Fruit fly (Drosophila melanogaster): ENCODE results near the gene RpL27.

The RpL27 gene

DNA sequence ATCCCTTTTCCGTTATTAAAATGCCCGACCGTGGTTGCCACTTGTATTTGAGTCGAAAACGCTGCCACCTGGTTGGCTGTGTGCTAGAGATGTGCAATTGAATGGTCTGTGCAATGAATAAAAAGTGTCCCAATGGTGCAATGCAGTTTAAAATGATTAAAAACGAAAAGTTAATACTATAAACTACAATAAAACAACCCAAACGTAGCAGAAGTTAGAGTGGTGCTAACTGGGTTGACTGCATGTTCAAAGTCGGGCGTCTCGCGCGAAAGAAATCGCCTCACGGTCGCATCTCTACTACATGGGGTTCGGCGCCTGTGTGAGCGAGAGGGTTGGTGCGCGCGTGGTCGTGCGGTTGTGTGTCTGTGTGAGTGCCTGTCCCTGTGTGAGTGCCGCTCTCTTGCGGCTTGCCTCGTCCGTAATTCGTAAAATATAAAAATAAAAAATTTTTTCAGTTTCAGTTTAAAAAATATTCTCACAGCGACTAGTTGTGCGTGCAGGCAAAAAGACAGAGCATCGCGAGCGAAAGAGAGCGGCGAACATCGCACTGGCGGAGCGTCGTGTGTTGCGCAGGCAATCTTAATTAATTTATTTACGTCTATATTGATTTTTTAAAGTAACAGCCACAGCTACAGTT, 37.9 kb downstream of the RpL27 start (continued):
- TF ChIP-seq CG2712 (tag; optimal IDR thresholded peaks at IDR 0.05) (peak; percentile 92), ewg (GFP tag; optimal IDR thresholded peaks at IDR 0.05) (peak; percentile 95), ab (GFP tag; optimal IDR thresholded peaks at IDR 0.05) (peak; percentile 72), CG9437 (GFP tag; optimal IDR thresholded peaks at IDR 0.05) (peak; percentile 80), CG3281 (GFP tag; optimal IDR thresholded peaks at IDR 0.05) (peak; percentile 91), Usf (GFP tag; optimal IDR thresholded peaks at IDR 0.05) (peak; percentile 89), CG12236 (GFP tag; optimal IDR thresholded peaks at IDR 0.05) (peak; percentile 92), maf-S (GFP tag; optimal IDR thresholded peaks at IDR 0.05) (peak; percentile 95), BtbVII (GFP tag; optimal IDR thresholded peaks at IDR 0.05) (peak; percentile 81), ato (GFP tag; IDR thresholded peaks at IDR 0.05; ENCODE audit: partially characterized antibody) (0 out of 2 replicates have a peak, but pooled peaks have one; percentile 35)

DNA sequence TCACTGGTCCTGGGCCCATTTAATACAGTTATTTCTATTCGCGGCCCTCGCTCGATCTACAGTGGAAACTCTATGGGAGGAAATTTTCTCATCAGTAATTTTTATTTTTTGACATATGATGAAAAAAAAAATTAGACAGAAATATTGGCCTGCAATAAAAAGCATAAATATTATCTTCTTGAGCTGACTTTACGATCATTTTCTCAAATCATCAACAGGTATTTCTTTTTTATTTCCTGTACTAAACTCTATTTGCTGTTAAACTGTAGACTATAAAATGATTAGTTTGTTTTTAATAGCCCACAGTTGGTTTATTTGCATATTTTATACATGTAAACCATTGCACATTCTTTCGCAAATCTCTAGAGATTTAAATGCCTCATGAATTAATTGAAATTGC, 40.7 kb downstream of the RpL27 start:
- TF ChIP-seq CG6254 (GFP tag; optimal IDR thresholded peaks at IDR 0.05) (no peak), CG18764 (GFP tag; optimal IDR thresholded peaks at IDR 0.05) (no peak), CG32767 (GFP tag; IDR thresholded peaks at IDR 0.05) (no peak)

DNA sequence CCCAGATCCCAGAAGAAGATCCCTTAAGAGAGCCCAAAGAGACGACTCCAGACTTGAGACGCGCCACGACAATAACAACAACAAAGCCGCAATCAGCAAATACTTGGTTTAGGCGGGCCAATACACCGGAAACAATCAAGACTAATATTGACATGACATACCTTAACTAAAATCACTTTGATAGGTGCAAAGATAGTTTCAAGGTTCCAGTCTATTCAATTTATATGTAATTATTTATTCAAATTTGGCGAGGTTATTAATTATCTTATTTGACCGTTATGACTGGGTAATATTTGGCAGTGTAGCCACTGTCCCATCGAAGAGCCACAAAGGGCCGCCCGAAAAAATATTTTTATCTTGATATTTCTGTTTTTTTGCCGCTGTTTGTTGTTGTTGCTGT, 44.4 kb downstream of the RpL27 start:
- TF ChIP-seq ara (GFP tag; IDR thresholded peaks at IDR 0.05) (peak; percentile 82), dmrt99B (tag; optimal IDR thresholded peaks at IDR 0.05) (peak; percentile 67), yki (optimal IDR thresholded peaks at IDR 0.05) (no peak), crol (GFP tag; IDR thresholded peaks at IDR 0.05) (no peak), jumu (GFP tag; optimal IDR thresholded peaks at IDR 0.05) (peak; percentile 29), lab (GFP tag; optimal IDR thresholded peaks at IDR 0.05) (peak; percentile 38), Hsf (GFP tag; optimal IDR thresholded peaks at IDR 0.05) (peak; percentile 18), sna (GFP tag; IDR thresholded peaks at IDR 0.05; ENCODE audit: partially characterized antibody) (no peak), ab (GFP tag; optimal IDR thresholded peaks at IDR 0.05) (no peak), Nf-YA (GFP tag; IDR thresholded peaks at IDR 0.05) (no peak), tll (GFP tag; optimal IDR thresholded peaks at IDR 0.05) (peak in 1 of 2 experiments; percentile 4), Xrp1 (GFP tag; IDR thresholded peaks at IDR 0.05) (peak; percentile 79), lbe (GFP tag; optimal IDR thresholded peaks at IDR 0.05) (peak; percentile 96), psq (GFP tag; optimal IDR thresholded peaks at IDR 0.05) (no peak), fd102C (GFP tag; optimal IDR thresholded peaks at IDR 0.05) (peak; percentile 66), E2f1 (GFP tag; IDR thresholded peaks at IDR 0.05) (peak; percentile 44; the same call in 1 of the 2 replicates), Rfx (GFP tag; IDR thresholded peaks at IDR 0.05) (peak; percentile 64), CG16813 (GFP tag; IDR thresholded peaks at IDR 0.05; ENCODE audit: partially characterized antibody) (no peak), sd (tag; optimal IDR thresholded peaks at IDR 0.05) (no peak), CG12219 (GFP tag; optimal IDR thresholded peaks at IDR 0.05) (peak; percentile 32), trh (GFP tag; optimal IDR thresholded peaks at IDR 0.05) (no peak), CG13894 (tag; optimal IDR thresholded peaks at IDR 0.05) (no peak), pfk (GFP tag; optimal IDR thresholded peaks at IDR 0.05) (no peak), CG32532 (GFP tag; IDR thresholded peaks at IDR 0.05) (peak; percentile 36; the same call in 1 of the 2 replicates), stwl (tag; optimal IDR thresholded peaks at IDR 0.05) (peak; percentile 18), CG2712 (tag; optimal IDR thresholded peaks at IDR 0.05) (peak; percentile 75), CG6813 (GFP tag; optimal IDR thresholded peaks at IDR 0.05) (peak; percentile 45), Dbx (GFP tag; IDR thresholded peaks at IDR 0.05) (no peak), cwo (GFP tag; optimal IDR thresholded peaks at IDR 0.05) (peak; percentile 8), CG9932 (GFP tag; IDR thresholded peaks at IDR 0.05) (peak; percentile 10; the same call in 1 of the 2 replicates), dati (GFP tag; IDR thresholded peaks at IDR 0.05) (no peak), mld (GFP tag; IDR thresholded peaks at IDR 0.05; ENCODE audit: partially characterized antibody) (no peak), CG18764 (GFP tag; optimal IDR thresholded peaks at IDR 0.05) (peak; percentile 6), CG8359 (GFP tag; optimal IDR thresholded peaks at IDR 0.05; ENCODE audit: borderline replicate concordance) (peak; percentile 55), tna (GFP tag; IDR thresholded peaks at IDR 0.05; ENCODE audit: partially characterized antibody) (no peak), CG33557 (GFP tag; optimal IDR thresholded peaks at IDR 0.05) (peak; percentile 32)

All from whole organism, embryonic.